Fruit fly (Drosophila melanogaster) whole organism, embryonic: Measurements from ENCODE around the gene HBS1.

ENCODE experiments used
- CG10366 ChIP-seq: fragments of 200-800 bp; sonication (Bioruptor generic); IDR thresholded peaks from 2 replicates; pipeline ENCODE4 v1.3.6; 2022; ENCODE audit warnings: missing biosample characterization, missing genetic modification characterization
- CG11723 ChIP-seq: fragments of 200-800 bp; sonication (Bioruptor generic); optimal IDR thresholded peaks from 2 replicates; lab custom pipeline; 2017; ENCODE audit warnings: missing biosample characterization, mild to moderate bottlenecking, missing genetic modification characterization
- CG12659 ChIP-seq: fragments of 200-800 bp; sonication (Bioruptor generic); optimal IDR thresholded peaks from 3 replicates; lab custom pipeline; 2017; ENCODE audit warnings: mild to moderate bottlenecking, missing biosample characterization, missing genetic modification reagents, missing genetic modification characterization
- CG12744 ChIP-seq: fragments of 200-800 bp; sonication (Bioruptor generic); optimal IDR thresholded peaks from 2 replicates; lab custom pipeline; 2016; ENCODE audit warnings: missing biosample characterization, missing genetic modification characterization
- CG17186 ChIP-seq: fragments of 200-800 bp; sonication (Bioruptor generic); optimal IDR thresholded peaks from 3 replicates; lab custom pipeline; 2017; ENCODE audit warnings: missing biosample characterization, missing genetic modification reagents, missing genetic modification characterization
- CG17829 ChIP-seq: fragments of 200-800 bp; optimal IDR thresholded peaks from 2 replicates; lab custom pipeline; 2019; ENCODE audit warnings: missing biosample characterization, mild to moderate bottlenecking, missing genetic modification characterization, moderate library complexity
- CG1832 ChIP-seq: fragments of 200-800 bp; sonication (Bioruptor generic); optimal IDR thresholded peaks from 2 replicates; lab custom pipeline; 2017; ENCODE audit warnings: missing biosample characterization, mild to moderate bottlenecking, missing genetic modification characterization, inconsistent platforms
- CG18476 ChIP-seq: fragments of 200-800 bp; sonication (Bioruptor generic); optimal IDR thresholded peaks from 2 replicates; lab custom pipeline; 2016; ENCODE audit warnings: missing biosample characterization, mild to moderate bottlenecking, missing genetic modification characterization
- CG18764 ChIP-seq: fragments of 200-800 bp; sonication (Bioruptor generic); optimal IDR thresholded peaks from 3 replicates; lab custom pipeline; 2016; ENCODE audit warnings: missing biosample characterization, missing genetic modification characterization
- CG2875 ChIP-seq: fragments of 200-800 bp; sonication (Bioruptor generic); optimal IDR thresholded peaks from 2 replicates; lab custom pipeline; 2017; ENCODE audit warnings: missing biosample characterization, mild to moderate bottlenecking, missing genetic modification characterization, missing genetic modification reagents
- CG30403 ChIP-seq: fragments of 200-800 bp; sonication (Bioruptor generic); optimal IDR thresholded peaks from 3 replicates; lab custom pipeline; 2016; ENCODE audit warnings: missing biosample characterization, missing genetic modification characterization
- CG31441 ChIP-seq: fragments of 200-800 bp; sonication (Bioruptor generic); IDR thresholded peaks from 2 replicates; pipeline ENCODE4 v1.3.6; 2022; ENCODE audit warnings: missing biosample characterization, missing genetic modification characterization
- CG34224 ChIP-seq: fragments of 200-800 bp; sonication (Bioruptor generic); IDR thresholded peaks from 3 replicates; pipeline ENCODE4 v1.3.6; 2022; ENCODE audit warnings: missing biosample characterization, missing genetic modification characterization; ENCODE audit not compliant: partially characterized antibody
- CG4328 ChIP-seq: fragments of 200-800 bp; sonication (Bioruptor generic); optimal IDR thresholded peaks from 3 replicates; lab custom pipeline; 2017; ENCODE audit warnings: missing biosample characterization, missing genetic modification reagents, missing genetic modification characterization
- CG4707 ChIP-seq: fragments of 200-800 bp; sonication (Bioruptor generic); optimal IDR thresholded peaks from 2 replicates; lab custom pipeline; 2018; ENCODE audit warnings: missing biosample characterization, mild to moderate bottlenecking, missing genetic modification characterization, moderate library complexity
- CG5180 ChIP-seq: fragments of 200-800 bp; sonication (Bioruptor generic); optimal IDR thresholded peaks from 3 replicates; lab custom pipeline; 2017; ENCODE audit warnings: missing biosample characterization, missing genetic modification characterization, mild to moderate bottlenecking, moderate library complexity, missing genetic modification reagents
- CG5953 ChIP-seq: fragments of 200-800 bp; sonication (Bioruptor generic); IDR thresholded peaks from 2 replicates; pipeline ENCODE4 v1.3.6; 2022; ENCODE audit warnings: missing biosample characterization, missing genetic modification characterization
- CG9609 ChIP-seq: fragments of 200-800 bp; sonication (Bioruptor generic); optimal IDR thresholded peaks from 3 replicates; lab custom pipeline; 2016; ENCODE audit warnings: missing biosample characterization, missing genetic modification characterization
- CG9797 ChIP-seq: fragments of 200-800 bp; sonication (Bioruptor generic); optimal IDR thresholded peaks from 3 replicates; lab custom pipeline; 2018; ENCODE audit warnings: missing biosample characterization, mild to moderate bottlenecking, missing genetic modification characterization
- CrebB ChIP-seq: fragments of 200-800 bp; sonication (Bioruptor generic); optimal IDR thresholded peaks from 3 replicates; lab custom pipeline; 2018; ENCODE audit warnings: missing biosample characterization, mild to moderate bottlenecking, missing genetic modification characterization
- HLH54F ChIP-seq: fragments of 200-800 bp; sonication (Bioruptor generic); optimal IDR thresholded peaks from 3 replicates; lab custom pipeline; 2016; ENCODE audit warnings: missing biosample characterization, missing genetic modification characterization
- HmgZ ChIP-seq: fragments of 200-800 bp; sonication (Bioruptor generic); optimal IDR thresholded peaks from 2 replicates; lab custom pipeline; 2018; ENCODE audit warnings: missing biosample characterization, mild to moderate bottlenecking, missing genetic modification characterization
- Hr78 ChIP-seq, 2 experiments: fragments of 200-800 bp in 1 of 2; fragments of >200 bp in 1 of 2; sonication (Bioruptor generic) in 1 of 2; optimal IDR thresholded peaks; 2 replicates each; lab custom pipeline; 2017 to 2019; ENCODE audit warnings: missing biosample characterization in 2 of 2, missing genetic modification characterization in 2 of 2, mild to moderate bottlenecking in 1 of 2, moderate library complexity in 1 of 2
- Lim3 ChIP-seq: fragments of 200-800 bp; sonication (Bioruptor generic); IDR thresholded peaks from 2 replicates; pipeline ENCODE4 v1.3.6; 2022; ENCODE audit warnings: missing biosample characterization, missing genetic modification characterization
- Opbp ChIP-seq: fragments of 200-800 bp; sonication (Bioruptor generic); IDR thresholded peaks from 3 replicates; pipeline ENCODE4 v1.3.6; 2022; ENCODE audit warnings: missing biosample characterization, missing genetic modification characterization; ENCODE audit not compliant: partially characterized antibody
- Side ChIP-seq: fragments of 200-800 bp; sonication (Bioruptor generic); optimal IDR thresholded peaks from 2 replicates; lab custom pipeline; 2016; ENCODE audit warnings: missing biosample characterization, missing genetic modification characterization
- Usf ChIP-seq: fragments of 200-800 bp; sonication (Bioruptor generic); optimal IDR thresholded peaks from 2 replicates; lab custom pipeline; 2017; ENCODE audit warnings: missing genotype, missing biosample characterization, missing genetic modification characterization
- amos ChIP-seq: fragments of 200-800 bp; sonication (Bioruptor generic); IDR thresholded peaks from 2 replicates; pipeline ENCODE4 v1.3.6; 2022; ENCODE audit warnings: missing biosample characterization, missing genetic modification characterization; ENCODE audit not compliant: partially characterized antibody
- ara ChIP-seq: fragments of 200-800 bp; sonication (Bioruptor generic); IDR thresholded peaks from 2 replicates; pipeline ENCODE4 v1.3.6; 2022; ENCODE audit warnings: missing biosample characterization, missing genetic modification characterization
- bcd ChIP-seq: fragments of 200-800 bp; sonication (Bioruptor generic); optimal IDR thresholded peaks from 2 replicates; lab custom pipeline; 2017; ENCODE audit warnings: missing biosample characterization, mild to moderate bottlenecking, missing genetic modification characterization
- br ChIP-seq: fragments of >200 bp; optimal IDR thresholded peaks from 2 replicates; lab custom pipeline; 2017
- corto ChIP-seq: fragments of 200-800 bp; sonication (Bioruptor generic); optimal IDR thresholded peaks from 2 replicates; lab custom pipeline; 2016; ENCODE audit warnings: missing biosample characterization, mild to moderate bottlenecking, missing genetic modification characterization, moderate library complexity
- emc ChIP-seq: fragments of 200-800 bp; sonication (Bioruptor generic); optimal IDR thresholded peaks from 2 replicates; lab custom pipeline; 2016; ENCODE audit warnings: missing biosample characterization, missing genetic modification characterization
- eyg ChIP-seq: fragments of 200-800 bp; sonication (Bioruptor generic); optimal IDR thresholded peaks from 3 replicates; lab custom pipeline; 2016; ENCODE audit warnings: missing biosample characterization, missing genetic modification characterization
- fd96Cb ChIP-seq: fragments of 200-800 bp; sonication (Bioruptor generic); optimal IDR thresholded peaks from 2 replicates; lab custom pipeline; 2018; ENCODE audit warnings: missing biosample characterization, mild to moderate bottlenecking, missing genetic modification characterization, moderate library complexity
- hb ChIP-seq: fragments of 200-800 bp; sonication (Bioruptor generic); IDR thresholded peaks from 3 replicates; pipeline ENCODE4 v1.3.6; 2022; ENCODE audit warnings: missing biosample characterization, missing genetic modification characterization; ENCODE audit not compliant: partially characterized antibody
- hbn ChIP-seq: fragments of 200-800 bp; sonication (Bioruptor generic); IDR thresholded peaks from 2 replicates; pipeline ENCODE4 v1.3.6; 2022; ENCODE audit warnings: missing biosample characterization, missing genetic modification characterization; ENCODE audit not compliant: partially characterized antibody
- jumu ChIP-seq: fragments of 200-800 bp; sonication (Bioruptor generic); optimal IDR thresholded peaks from 3 replicates; lab custom pipeline; 2016; ENCODE audit warnings: missing biosample characterization, missing genetic modification characterization
- ken ChIP-seq: fragments of 200-800 bp; sonication (Bioruptor generic); IDR thresholded peaks from 3 replicates; pipeline ENCODE4 v1.3.6; 2022; ENCODE audit warnings: missing biosample characterization, missing genetic modification characterization
- luna ChIP-seq: fragments of 200-800 bp; sonication (Bioruptor generic); optimal IDR thresholded peaks from 2 replicates; lab custom pipeline; 2016; ENCODE audit warnings: missing biosample characterization, missing genetic modification characterization
- mam ChIP-seq: fragments of 200-800 bp; sonication (Bioruptor generic); optimal IDR thresholded peaks from 3 replicates; lab custom pipeline; 2016; ENCODE audit warnings: missing biosample characterization, missing genetic modification characterization
- mirr ChIP-seq: fragments of 200-800 bp; sonication (Bioruptor generic); optimal IDR thresholded peaks from 3 replicates; lab custom pipeline; 2018; ENCODE audit warnings: missing biosample characterization, mild to moderate bottlenecking, missing genetic modification characterization
- oc ChIP-seq: fragments of 200-800 bp; sonication (Bioruptor generic); optimal IDR thresholded peaks from 2 replicates; lab custom pipeline; 2018; ENCODE audit warnings: missing biosample characterization, mild to moderate bottlenecking, missing genetic modification characterization, moderate library complexity
- p53 ChIP-seq: fragments of 200-800 bp; sonication (Bioruptor generic); optimal IDR thresholded peaks from 2 replicates; lab custom pipeline; 2016; ENCODE audit warnings: missing biosample characterization, missing genetic modification characterization
- peb ChIP-seq: fragments of 200-800 bp; sonication (Bioruptor generic); IDR thresholded peaks from 2 replicates; pipeline ENCODE4 v1.3.6; 2022; ENCODE audit warnings: missing biosample characterization, missing genetic modification characterization
- repo ChIP-seq: fragments of 200-800 bp; sonication (Bioruptor generic); optimal IDR thresholded peaks from 2 replicates; lab custom pipeline; 2016; ENCODE audit warnings: missing biosample characterization, missing genetic modification characterization
- salm ChIP-seq: fragments of 200-800 bp; sonication (Bioruptor generic); optimal IDR thresholded peaks from 2 replicates; lab custom pipeline; 2018; ENCODE audit warnings: missing biosample characterization, mild to moderate bottlenecking, missing genetic modification characterization
- sim ChIP-seq: fragments of 200-800 bp; sonication (Bioruptor generic); IDR thresholded peaks from 2 replicates; pipeline ENCODE4 v1.3.6; 2022; ENCODE audit warnings: missing biosample characterization, missing genetic modification characterization
- trem ChIP-seq: fragments of 200-800 bp; optimal IDR thresholded peaks from 3 replicates; lab custom pipeline; 2019; ENCODE audit warnings: missing biosample characterization, mild to moderate bottlenecking, missing genetic modification characterization, moderate library complexity
- wek ChIP-seq: fragments of 200-800 bp; sonication (Bioruptor generic); optimal IDR thresholded peaks from 3 replicates; lab custom pipeline; 2018; ENCODE audit warnings: missing biosample characterization, mild to moderate bottlenecking, missing genetic modification characterization, moderate library complexity

Gene HBS1

dm6 chr3L:1865121-1865727, at the start of gene HBS1, which contains the start of gene CG12025 (continued):
- peak; percentile 71 for TF ChIP-seq HmgZ (tag; lab: Kevin White, UChicago)
- TF ChIP-seq Usf (GFP tag; lab: Kevin White, UChicago): peak; percentile 18
- TF ChIP-seq salm (tag; lab: Kevin White, UChicago): no peak
- peak; percentile 57 for TF ChIP-seq Side (GFP tag; lab: Kevin White, UChicago)
- TF ChIP-seq jumu: peak; percentile 55
- peak; percentile 67 for TF ChIP-seq HLH54F (GFP tag; lab: Kevin White, UChicago)
- peak; percentile 38 for TF ChIP-seq CG11723 (GFP tag; lab: Kevin White, UChicago)
- TF ChIP-seq CG5180 (GFP tag; lab: Kevin White, UChicago): no peak
- 0 out of 2 replicates have a peak, but pooled peaks have one; percentile 4 for TF ChIP-seq amos (GFP tag; lab: Robert Waterston, UW)
- no peak for TF ChIP-seq p53 (GFP tag; lab: Kevin White, UChicago)
- TF ChIP-seq Hr78 (GFP tag; optimal IDR thresholded peaks at IDR 0.05; lab: Kevin White, UChicago): no peak
- peak; percentile 43; the same call in 1 of the 2 replicates for TF ChIP-seq ara
- no peak for TF ChIP-seq eyg (GFP tag; lab: Kevin White, UChicago)
- no peak for TF ChIP-seq CG4707 (GFP tag; lab: Kevin White, UChicago)
- TF ChIP-seq CG4328 (GFP tag; lab: Kevin White, UChicago): peak; percentile 11
- TF ChIP-seq hbn (GFP tag; lab: Robert Waterston, UW): no peak
- TF ChIP-seq Opbp (GFP tag; lab: Robert Waterston, UW): peak; percentile 34; the same call in 1 of the 3 replicates
- TF ChIP-seq ken (GFP tag; lab: Robert Waterston, UW): peak; percentile 55; the same call in 1 of the 3 replicates
- TF ChIP-seq CG18764: peak; percentile 24
- TF ChIP-seq CG10366 (GFP tag; lab: Robert Waterston, UW): peak; percentile 62
- TF ChIP-seq fd96Cb: peak; percentile 45
- no peak for TF ChIP-seq sim (GFP tag; lab: Robert Waterston, UW)
- peak; percentile 96 for TF ChIP-seq CG9797 (GFP tag; lab: Kevin White, UChicago)
- TF ChIP-seq CG9609 (GFP tag; lab: Kevin White, UChicago): peak; percentile 27
- peak; percentile 61 for TF ChIP-seq bcd
- TF ChIP-seq corto (GFP tag; lab: Kevin White, UChicago): no peak
- TF ChIP-seq br (lab: Kevin White, UChicago): no peak
- TF ChIP-seq mam (GFP tag; lab: Kevin White, UChicago): peak; percentile 63
- TF ChIP-seq CG17829: peak; percentile 77
- peak; percentile 16 for TF ChIP-seq CG18476
- TF ChIP-seq CG5953 (GFP tag; lab: Robert Waterston, UW): no peak
- no peak for TF ChIP-seq luna
- no peak for TF ChIP-seq peb (GFP tag; lab: Robert Waterston, UW)
- TF ChIP-seq CG2875 (GFP tag; lab: Kevin White, UChicago): no peak
- TF ChIP-seq CrebB: no peak
- no peak for TF ChIP-seq CG34224
- TF ChIP-seq Lim3 (GFP tag; lab: Robert Waterston, UW): no peak
- TF ChIP-seq CG12744 (GFP tag; lab: Kevin White, UChicago): no peak
- peak; percentile 60 for TF ChIP-seq CG31441 (GFP tag; lab: Robert Waterston, UW)
- no peak for TF ChIP-seq hb (GFP tag; lab: Robert Waterston, UW)
- TF ChIP-seq CG12659 (GFP tag; lab: Kevin White, UChicago): peak; percentile 80
- peak; percentile 64 for TF ChIP-seq CG17186 (GFP tag; lab: Kevin White, UChicago)
- peak; percentile 38 for TF ChIP-seq emc (GFP tag; lab: Kevin White, UChicago)
- no peak for TF ChIP-seq wek (GFP tag; lab: Kevin White, UChicago)
- no peak for TF ChIP-seq CG1832 (GFP tag; lab: Kevin White, UChicago)
- peak; percentile 74 for TF ChIP-seq trem
- TF ChIP-seq repo (GFP tag; lab: Kevin White, UChicago): peak; percentile 38
- peak; percentile 71 for TF ChIP-seq CG30403
- no peak for TF ChIP-seq mirr (GFP tag; lab: Kevin White, UChicago)
- TF ChIP-seq oc (tag; lab: Kevin White, UChicago): no peak
